Worm (Caenorhabditis elegans) whole organism, mixed stage, embryonic: ENCODE results near the gene fos-1.

Experiments
- ces-1 ChIP-seq: fragments of 150-350 bp; optimal IDR thresholded peaks from 2 replicates; lab custom pipeline; 2014; ENCODE audit warnings: missing biosample characterization, missing genetic modification reagents, missing genetic modification characterization
- flh-1 ChIP-seq: fragments of 200-800 bp; sonication (Bioruptor generic); optimal IDR thresholded peaks from 2 replicates; lab custom pipeline; 2018; ENCODE audit warnings: mild to moderate bottlenecking, missing genetic modification characterization, moderate library complexity, missing compliant biosample characterization
- ztf-11 ChIP-seq: fragments of 150-350 bp; optimal IDR thresholded peaks from 2 replicates; lab custom pipeline; 2014; ENCODE audit warnings: missing biosample characterization, missing genetic modification characterization

DNA sequence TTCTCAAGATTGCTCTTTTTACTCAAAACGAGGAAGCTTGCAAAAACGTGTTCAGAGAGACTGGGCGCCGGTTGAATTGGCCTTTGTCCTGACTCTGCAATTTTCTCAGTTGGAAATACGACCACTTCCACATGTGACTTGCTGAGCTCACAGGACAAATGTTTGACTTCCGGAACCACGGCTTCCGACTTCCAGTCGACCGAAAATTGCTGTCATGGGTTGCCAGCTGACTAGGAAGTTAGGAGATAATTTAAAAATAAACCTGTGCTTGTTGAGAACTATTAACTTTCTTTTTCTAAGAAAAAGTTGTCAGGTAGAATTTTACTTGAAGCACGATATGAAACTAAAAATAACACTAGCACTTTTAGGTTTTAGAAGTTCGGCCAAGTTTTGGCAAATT lies 28.2 kb downstream of the fos-1 start:
- TF ChIP-seq flh-1 (GFP tag; lab: Kevin White, UChicago) (no peak), ztf-11 (tag; lab: Kevin White, UChicago) (no peak), ces-1 (GFP tag; lab: Kevin White, UChicago) (no peak)
